Fruit fly (Drosophila melanogaster) whole organism, embryonic: Measurements from ENCODE around the gene CG33230.

Experiments
- Bteb2 ChIP-seq: fragments of 200-800 bp; sonication (Bioruptor generic); optimal IDR thresholded peaks from 2 replicates; lab custom pipeline; 2016; ENCODE audit warnings: missing biosample characterization, missing genetic modification characterization
- CG10147 ChIP-seq: fragments of 200-800 bp; sonication (Bioruptor generic); optimal IDR thresholded peaks from 2 replicates; lab custom pipeline; 2019; ENCODE audit warnings: missing biosample characterization, mild to moderate bottlenecking, missing genetic modification characterization, moderate library complexity
- CG10431 ChIP-seq: fragments of 200-800 bp; sonication (Bioruptor generic); optimal IDR thresholded peaks from 3 replicates; lab custom pipeline; 2018; ENCODE audit warnings: missing biosample characterization, mild to moderate bottlenecking, missing genetic modification characterization
- CG12104 ChIP-seq: fragments of 200-800 bp; sonication (Bioruptor generic); optimal IDR thresholded peaks from 3 replicates; lab custom pipeline; 2016; ENCODE audit warnings: missing biosample characterization, missing genetic modification characterization
- CG13123 ChIP-seq: fragments of 200-800 bp; sonication (Bioruptor generic); optimal IDR thresholded peaks from 2 replicates; lab custom pipeline; 2016; ENCODE audit warnings: missing biosample characterization, missing genetic modification characterization
- CG15269 ChIP-seq: fragments of 200-800 bp; sonication (Bioruptor generic); optimal IDR thresholded peaks from 2 replicates; lab custom pipeline; 2018; ENCODE audit warnings: missing biosample characterization, mild to moderate bottlenecking, missing genetic modification characterization, moderate library complexity
- CG18476 ChIP-seq: fragments of 200-800 bp; sonication (Bioruptor generic); optimal IDR thresholded peaks from 2 replicates; lab custom pipeline; 2016; ENCODE audit warnings: missing biosample characterization, mild to moderate bottlenecking, missing genetic modification characterization
- CG30403 ChIP-seq: fragments of 200-800 bp; sonication (Bioruptor generic); optimal IDR thresholded peaks from 3 replicates; lab custom pipeline; 2016; ENCODE audit warnings: missing biosample characterization, missing genetic modification characterization
- CG32772 ChIP-seq: fragments of 200-800 bp; sonication (Bioruptor generic); IDR thresholded peaks from 2 replicates; pipeline ENCODE4 v1.3.6; 2022; ENCODE audit warnings: missing biosample characterization, missing genetic modification characterization
- CG3407 ChIP-seq: fragments of 200-800 bp; sonication (Bioruptor generic); optimal IDR thresholded peaks from 2 replicates; lab custom pipeline; 2018; ENCODE audit warnings: missing biosample characterization, mild to moderate bottlenecking, missing genetic modification characterization
- CG4707 ChIP-seq: fragments of 200-800 bp; sonication (Bioruptor generic); optimal IDR thresholded peaks from 2 replicates; lab custom pipeline; 2018; ENCODE audit warnings: missing biosample characterization, mild to moderate bottlenecking, missing genetic modification characterization, moderate library complexity
- CG4854 ChIP-seq: fragments of 200-800 bp; sonication (Bioruptor generic); optimal IDR thresholded peaks from 2 replicates; lab custom pipeline; 2016; ENCODE audit warnings: missing biosample characterization, missing genetic modification characterization, inconsistent platforms
- CG7963 ChIP-seq: fragments of 200-800 bp; sonication (Bioruptor generic); IDR thresholded peaks from 3 replicates; pipeline ENCODE4 v1.3.6; 2022; ENCODE audit warnings: missing biosample characterization, missing genetic modification characterization; ENCODE audit not compliant: partially characterized antibody
- CG8388 ChIP-seq: fragments of 200-800 bp; sonication (Bioruptor generic); optimal IDR thresholded peaks from 2 replicates; lab custom pipeline; 2019; ENCODE audit warnings: missing biosample characterization, mild to moderate bottlenecking, missing genetic modification characterization, moderate library complexity
- CG8944 ChIP-seq: fragments of 200-800 bp; sonication (Bioruptor generic); optimal IDR thresholded peaks from 3 replicates; lab custom pipeline; 2016; ENCODE audit warnings: missing biosample characterization, missing genetic modification characterization
- CHES-1-like ChIP-seq: fragments of 200-800 bp; sonication (Bioruptor generic); optimal IDR thresholded peaks from 2 replicates; lab custom pipeline; 2016; ENCODE audit warnings: missing biosample characterization, missing genetic modification characterization
- Camta ChIP-seq: fragments of 200-800 bp; sonication (Bioruptor generic); optimal IDR thresholded peaks from 2 replicates; lab custom pipeline; 2016; ENCODE audit warnings: missing biosample characterization, missing genetic modification characterization
- Dip3 ChIP-seq: fragments of 200-800 bp; sonication (Bioruptor generic); optimal IDR thresholded peaks from 3 replicates; lab custom pipeline; 2016; ENCODE audit warnings: missing biosample characterization, missing genetic modification characterization
- Doc3 ChIP-seq: fragments of 200-800 bp; sonication (Bioruptor generic); IDR thresholded peaks from 3 replicates; pipeline ENCODE4 v1.3.6; 2022; ENCODE audit warnings: missing biosample characterization, missing genetic modification characterization; ENCODE audit not compliant: partially characterized antibody
- E2f2 ChIP-seq: fragments of 200-800 bp; sonication (Bioruptor generic); IDR thresholded peaks from 2 replicates; pipeline ENCODE4 v1.3.6; 2022; ENCODE audit warnings: missing biosample characterization, missing genetic modification characterization
- Fer1 ChIP-seq: fragments of 200-800 bp; sonication (Bioruptor generic); optimal IDR thresholded peaks from 2 replicates; lab custom pipeline; 2017; ENCODE audit warnings: missing biosample characterization, mild to moderate bottlenecking, missing genetic modification characterization
- HmgD ChIP-seq: fragments of 200-800 bp; sonication (Bioruptor generic); optimal IDR thresholded peaks from 3 replicates; lab custom pipeline; 2016; ENCODE audit warnings: missing biosample characterization, missing genetic modification characterization
- Hmr ChIP-seq: fragments of 200-800 bp; sonication (Bioruptor generic); optimal IDR thresholded peaks from 3 replicates; lab custom pipeline; 2017; ENCODE audit warnings: mild to moderate bottlenecking, missing biosample characterization, missing genetic modification reagents, missing genetic modification characterization
- Jarid2 ChIP-seq: fragments of 200-800 bp; sonication (Bioruptor generic); optimal IDR thresholded peaks from 3 replicates; lab custom pipeline; 2017; ENCODE audit warnings: mild to moderate bottlenecking, missing biosample characterization, missing genetic modification reagents, missing genetic modification characterization
- Sry-β ChIP-seq: fragments of 200-800 bp; sonication (Bioruptor generic); optimal IDR thresholded peaks from 2 replicates; lab custom pipeline; 2018; ENCODE audit warnings: missing biosample characterization, mild to moderate bottlenecking, missing genetic modification characterization, moderate library complexity
- Usf ChIP-seq: fragments of 200-800 bp; sonication (Bioruptor generic); optimal IDR thresholded peaks from 2 replicates; lab custom pipeline; 2017; ENCODE audit warnings: missing genotype, missing biosample characterization, missing genetic modification characterization
- Xbp1 ChIP-seq: fragments of 200-800 bp; sonication (Bioruptor generic); optimal IDR thresholded peaks from 3 replicates; lab custom pipeline; 2016; ENCODE audit warnings: missing biosample characterization, mild to moderate bottlenecking, missing genetic modification characterization
- ac ChIP-seq: fragments of 200-800 bp; sonication (Bioruptor generic); optimal IDR thresholded peaks from 3 replicates; lab custom pipeline; 2017; ENCODE audit warnings: missing biosample characterization, mild to moderate bottlenecking, missing genetic modification characterization
- ase ChIP-seq: fragments of 200-800 bp; sonication (Bioruptor generic); IDR thresholded peaks from 3 replicates; pipeline ENCODE4 v1.3.6; 2022; ENCODE audit warnings: missing biosample characterization, missing genetic modification characterization
- bigmax ChIP-seq: fragments of 200-800 bp; sonication (Bioruptor generic); optimal IDR thresholded peaks from 2 replicates; lab custom pipeline; 2018; ENCODE audit warnings: missing biosample characterization, mild to moderate bottlenecking, missing genetic modification characterization
- bowl ChIP-seq: fragments of 200-800 bp; sonication (Bioruptor generic); IDR thresholded peaks from 2 replicates; pipeline ENCODE4 v1.3.6; 2022; ENCODE audit warnings: missing biosample characterization, missing genetic modification characterization
- ci ChIP-seq: fragments of 200-800 bp; sonication (Bioruptor generic); IDR thresholded peaks from 3 replicates; pipeline ENCODE4 v1.3.6; 2022; ENCODE audit warnings: missing biosample characterization, missing genetic modification characterization
- corto ChIP-seq: fragments of 200-800 bp; sonication (Bioruptor generic); optimal IDR thresholded peaks from 2 replicates; lab custom pipeline; 2016; ENCODE audit warnings: missing biosample characterization, mild to moderate bottlenecking, missing genetic modification characterization, moderate library complexity
- fd96Cb ChIP-seq: fragments of 200-800 bp; sonication (Bioruptor generic); optimal IDR thresholded peaks from 2 replicates; lab custom pipeline; 2018; ENCODE audit warnings: missing biosample characterization, mild to moderate bottlenecking, missing genetic modification characterization, moderate library complexity
- ftz-f1 ChIP-seq: fragments of 200-800 bp; sonication (Bioruptor generic); optimal IDR thresholded peaks from 2 replicates; lab custom pipeline; 2016; ENCODE audit warnings: missing biosample characterization, missing genetic modification characterization
- gro ChIP-seq: fragments of 200-800 bp; sonication (Bioruptor generic); optimal IDR thresholded peaks from 2 replicates; lab custom pipeline; 2016; ENCODE audit warnings: missing biosample characterization, missing genetic modification characterization
- ham ChIP-seq: fragments of 200-800 bp; sonication (Bioruptor generic); IDR thresholded peaks from 2 replicates; pipeline ENCODE4 v1.3.6; 2022; ENCODE audit warnings: missing biosample characterization, missing genetic modification characterization
- jing ChIP-seq: fragments of 200-800 bp; sonication (Bioruptor generic); optimal IDR thresholded peaks from 2 replicates; lab custom pipeline; 2018; ENCODE audit warnings: missing biosample characterization, mild to moderate bottlenecking, missing genetic modification characterization
- mld ChIP-seq: fragments of 200-800 bp; sonication (Bioruptor generic); IDR thresholded peaks from 3 replicates; pipeline ENCODE4 v1.3.6; 2022; ENCODE audit warnings: missing biosample characterization, missing genetic modification characterization; ENCODE audit not compliant: partially characterized antibody
- pros ChIP-seq: fragments of 200-800 bp; sonication (Bioruptor generic); optimal IDR thresholded peaks from 3 replicates; lab custom pipeline; 2019; ENCODE audit warnings: missing biosample characterization, mild to moderate bottlenecking, missing genetic modification characterization, moderate library complexity
- psq ChIP-seq: fragments of 200-800 bp; sonication (Bioruptor generic); optimal IDR thresholded peaks from 2 replicates; lab custom pipeline; 2017; ENCODE audit warnings: missing biosample characterization, missing genetic modification characterization
- pzg ChIP-seq: fragments of 200-800 bp; sonication (Bioruptor generic); optimal IDR thresholded peaks from 3 replicates; lab custom pipeline; 2018; ENCODE audit warnings: missing biosample characterization, mild to moderate bottlenecking, missing genetic modification characterization, moderate library complexity
- ro ChIP-seq: fragments of 200-800 bp; sonication (Bioruptor generic); IDR thresholded peaks from 2 replicates; pipeline ENCODE4 v1.3.6; 2022; ENCODE audit warnings: missing biosample characterization, missing genetic modification characterization
- seq ChIP-seq: fragments of 200-800 bp; sonication (Bioruptor generic); IDR thresholded peaks from 2 replicates; pipeline ENCODE4 v1.3.6; 2022; ENCODE audit warnings: missing biosample characterization, missing genetic modification characterization
- slbo ChIP-seq: fragments of 200-800 bp; sonication (Bioruptor generic); IDR thresholded peaks from 2 replicates; pipeline ENCODE4 v1.3.6; 2022; ENCODE audit warnings: missing biosample characterization, missing genetic modification characterization
- tap ChIP-seq: fragments of 200-800 bp; optimal IDR thresholded peaks from 3 replicates; lab custom pipeline; 2019; ENCODE audit warnings: missing biosample characterization, mild to moderate bottlenecking, missing genetic modification characterization, moderate library complexity
- tll ChIP-seq, 2 experiments: fragments of 200-800 bp in 1 of 2; fragments of >200 bp in 1 of 2; sonication (Bioruptor generic) in 1 of 2; optimal IDR thresholded peaks; 2 replicates each; lab custom pipeline; 2017 to 2019; ENCODE audit warnings: missing biosample characterization in 2 of 2, missing genetic modification characterization in 2 of 2, mild to moderate bottlenecking in 1 of 2, moderate library complexity in 1 of 2
- wek ChIP-seq: fragments of 200-800 bp; sonication (Bioruptor generic); optimal IDR thresholded peaks from 3 replicates; lab custom pipeline; 2018; ENCODE audit warnings: missing biosample characterization, mild to moderate bottlenecking, missing genetic modification characterization, moderate library complexity
- zfh2 ChIP-seq: fragments of 200-800 bp; sonication (Bioruptor generic); optimal IDR thresholded peaks from 2 replicates; lab custom pipeline; 2016; ENCODE audit warnings: missing biosample characterization, missing genetic modification characterization

CG33230 gene

DNA sequence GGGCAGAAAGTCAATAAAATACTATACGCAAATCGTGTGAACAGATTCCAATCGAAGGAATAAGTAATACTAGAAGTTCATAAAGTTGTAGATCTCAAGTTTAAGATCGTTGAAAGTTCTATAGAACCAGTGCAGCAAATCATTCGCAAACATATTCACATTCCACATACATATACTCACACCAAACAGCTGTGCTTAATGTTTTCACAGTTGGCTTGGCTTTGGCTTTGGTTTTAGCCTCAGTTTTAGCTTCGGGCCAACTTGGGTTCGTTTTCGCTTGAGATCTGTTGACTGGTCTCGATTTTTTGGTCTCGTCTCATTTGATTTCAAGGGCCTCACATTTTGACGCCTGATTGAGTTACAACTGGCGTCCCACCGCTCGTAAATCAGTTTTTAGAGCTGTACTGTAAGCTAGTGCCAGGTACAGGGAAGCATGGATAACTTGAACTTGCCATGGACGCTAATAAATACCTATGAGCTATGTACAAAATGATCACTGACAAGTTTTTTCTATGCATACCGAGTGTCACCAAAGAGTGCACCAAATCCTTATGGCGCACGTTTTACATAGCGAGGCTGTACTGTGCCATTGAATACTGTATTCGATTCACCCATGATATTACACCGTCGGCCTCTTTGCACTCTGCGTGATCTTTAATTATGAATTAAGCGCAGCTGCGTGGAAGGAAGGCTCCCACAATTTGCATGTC, 30.9 kb upstream of the CG33230 start (continued):
- TF ChIP-seq HmgD: no peak
- peak; percentile 44 for TF ChIP-seq Usf (GFP tag; lab: Kevin White, UChicago)
- peak; percentile 29 for TF ChIP-seq jing (GFP tag; lab: Kevin White, UChicago)
- no peak for TF ChIP-seq ac (GFP tag; lab: Kevin White, UChicago)
- TF ChIP-seq E2f2 (GFP tag; lab: Robert Waterston, UW): peak; percentile 56
- TF ChIP-seq psq (GFP tag; lab: Kevin White, UChicago): no peak
- TF ChIP-seq Xbp1 (GFP tag; lab: Kevin White, UChicago): peak; percentile 84
- peak; percentile 38 for TF ChIP-seq Jarid2 (GFP tag; lab: Kevin White, UChicago)
- TF ChIP-seq CG7963: no peak
- no peak for TF ChIP-seq corto (GFP tag; lab: Kevin White, UChicago)
- TF ChIP-seq CG15269: peak; percentile 89
- TF ChIP-seq ci (GFP tag; lab: Robert Waterston, UW): peak; percentile 83
- 0 out of 3 replicates have a peak, but pooled peaks have one; percentile 26 for TF ChIP-seq Doc3 (GFP tag; lab: Robert Waterston, UW)
- peak; percentile 58 for TF ChIP-seq wek (GFP tag; lab: Kevin White, UChicago)
- TF ChIP-seq Fer1 (GFP tag; lab: Kevin White, UChicago): peak; percentile 84
- peak; percentile 95 for TF ChIP-seq slbo (GFP tag; lab: Robert Waterston, UW)
- peak; percentile 76 for TF ChIP-seq CG8944
- TF ChIP-seq Camta (GFP tag; lab: Kevin White, UChicago): peak; percentile 82
- TF ChIP-seq ham (GFP tag; lab: Robert Waterston, UW): peak; percentile 57; the same call in 1 of the 2 replicates
- no peak for TF ChIP-seq mld (GFP tag; lab: Robert Waterston, UW)
- TF ChIP-seq CG32772 (GFP tag; lab: Robert Waterston, UW): peak; percentile 86
- peak; percentile 78 for TF ChIP-seq tap (tag; lab: Kevin White, UChicago)
- TF ChIP-seq CG30403 (GFP tag; lab: Kevin White, UChicago): peak; percentile 76
- TF ChIP-seq bowl: peak; percentile 79
- TF ChIP-seq ase (GFP tag; lab: Robert Waterston, UW): 0 out of 3 replicates have a peak, but pooled peaks have one; percentile 43
- TF ChIP-seq CG10147 (GFP tag; lab: Kevin White, UChicago): peak; percentile 62
- peak; percentile 62 for TF ChIP-seq zfh2 (GFP tag; lab: Kevin White, UChicago)
- peak; percentile 55; the same call in 1 of the 2 replicates for TF ChIP-seq ro (GFP tag; lab: Robert Waterston, UW)
- peak; percentile 73 for TF ChIP-seq Hmr (GFP tag; lab: Kevin White, UChicago)
- TF ChIP-seq Dip3 (GFP tag; lab: Kevin White, UChicago): peak; percentile 76
- peak; percentile 24 for TF ChIP-seq CG3407 (GFP tag; lab: Kevin White, UChicago)
- peak; percentile 68 for TF ChIP-seq CG12104 (GFP tag; lab: Kevin White, UChicago)
- peak; percentile 74 for TF ChIP-seq CHES-1-like (GFP tag; lab: Kevin White, UChicago)
- peak; percentile 36 for TF ChIP-seq CG13123
- peak; percentile 79 for TF ChIP-seq CG4854 (GFP tag; lab: Kevin White, UChicago)
- TF ChIP-seq Sry-β (GFP tag; lab: Kevin White, UChicago): no peak
- peak; percentile 46 for TF ChIP-seq CG4707 (GFP tag; lab: Kevin White, UChicago)
- peak; percentile 51 for TF ChIP-seq CG18476 (GFP tag; lab: Kevin White, UChicago)
- TF ChIP-seq ftz-f1 (GFP tag; lab: Kevin White, UChicago): no peak
- peak; percentile 80 for TF ChIP-seq fd96Cb
- peak; percentile 91 for TF ChIP-seq gro
- no peak for TF ChIP-seq pros (GFP tag; lab: Kevin White, UChicago)
- TF ChIP-seq CG10431: no peak
- TF ChIP-seq seq: peak; percentile 86
- no peak for TF ChIP-seq tll (GFP tag; optimal IDR thresholded peaks at IDR 0.05; lab: Kevin White, UChicago)
- peak; percentile 26 for TF ChIP-seq CG8388 (GFP tag; lab: Kevin White, UChicago)
- peak; percentile 2 for TF ChIP-seq pzg (GFP tag; lab: Kevin White, UChicago)
- no peak for TF ChIP-seq bigmax
- peak; percentile 64 for TF ChIP-seq Bteb2 (GFP tag; lab: Kevin White, UChicago)
